Fruit fly (Drosophila melanogaster) whole organism, embryonic: ENCODE measurements around the gene scaf6.

Experiments
- ATbp ChIP-seq: fragments of 200-800 bp; sonication (Bioruptor generic); optimal IDR thresholded peaks from 2 replicates; lab custom pipeline; 2017; ENCODE audit warnings: missing biosample characterization, mild to moderate bottlenecking, missing genetic modification characterization, missing genetic modification reagents
- Adf1 ChIP-seq: fragments of 200-800 bp; sonication (Bioruptor generic); IDR thresholded peaks from 2 replicates; pipeline ENCODE4 v1.3.6; 2022; ENCODE audit warnings: missing biosample characterization, missing genetic modification characterization
- Antp ChIP-seq: fragments of 200-800 bp; sonication (Bioruptor generic); optimal IDR thresholded peaks from 3 replicates; lab custom pipeline; 2016; ENCODE audit warnings: missing biosample characterization, missing genetic modification characterization
- Asciz ChIP-seq: fragments of 200-800 bp; sonication (Bioruptor generic); optimal IDR thresholded peaks from 2 replicates; lab custom pipeline; 2017; ENCODE audit warnings: missing biosample characterization, mild to moderate bottlenecking, missing genetic modification characterization, missing genetic modification reagents
- BEAF-32 ChIP-seq: fragments of 200-800 bp; sonication (Bioruptor generic); optimal IDR thresholded peaks from 3 replicates; lab custom pipeline; 2017; ENCODE audit warnings: missing biosample characterization, missing genetic modification characterization, mild to moderate bottlenecking, moderate library complexity, missing genetic modification reagents
- Bgb ChIP-seq: fragments of 200-800 bp; sonication (Bioruptor generic); IDR thresholded peaks from 2 replicates; pipeline ENCODE4 v1.3.6; 2022; ENCODE audit warnings: missing biosample characterization, missing genetic modification characterization; ENCODE audit not compliant: partially characterized antibody
- CG11398 ChIP-seq: fragments of 200-800 bp; sonication (Bioruptor generic); optimal IDR thresholded peaks from 2 replicates; lab custom pipeline; 2016; ENCODE audit warnings: missing biosample characterization, missing genetic modification characterization
- CG12236 ChIP-seq: fragments of 200-800 bp; sonication (Bioruptor generic); optimal IDR thresholded peaks from 2 replicates; lab custom pipeline; 2016; ENCODE audit warnings: missing biosample characterization, missing genetic modification characterization
- CG17612 ChIP-seq: fragments of 200-800 bp; sonication (Bioruptor generic); IDR thresholded peaks from 2 replicates; pipeline ENCODE4 v1.3.6; 2022; ENCODE audit warnings: missing biosample characterization, missing genetic modification characterization
- CG18619 ChIP-seq: fragments of 200-800 bp; sonication (Bioruptor generic); optimal IDR thresholded peaks from 3 replicates; lab custom pipeline; 2017; ENCODE audit warnings: missing biosample characterization, mild to moderate bottlenecking, missing genetic modification characterization
- CG18764 ChIP-seq: fragments of 200-800 bp; sonication (Bioruptor generic); optimal IDR thresholded peaks from 3 replicates; lab custom pipeline; 2016; ENCODE audit warnings: missing biosample characterization, missing genetic modification characterization
- CG2120 ChIP-seq: fragments of 200-800 bp; sonication (Bioruptor generic); optimal IDR thresholded peaks from 3 replicates; lab custom pipeline; 2016; ENCODE audit warnings: missing biosample characterization, missing genetic modification characterization
- CG30403 ChIP-seq: fragments of 200-800 bp; sonication (Bioruptor generic); optimal IDR thresholded peaks from 3 replicates; lab custom pipeline; 2016; ENCODE audit warnings: missing biosample characterization, missing genetic modification characterization
- CG3065 ChIP-seq: fragments of 200-800 bp; sonication (Bioruptor generic); optimal IDR thresholded peaks from 2 replicates; lab custom pipeline; 2016; ENCODE audit warnings: missing biosample characterization, missing genetic modification characterization
- CG31224 ChIP-seq: fragments of 200-800 bp; sonication (Bioruptor generic); IDR thresholded peaks from 2 replicates; pipeline ENCODE4 v1.3.6; 2022; ENCODE audit warnings: missing biosample characterization, missing genetic modification characterization
- CG3163 ChIP-seq: fragments of 200-800 bp; sonication (Bioruptor generic); optimal IDR thresholded peaks from 3 replicates; lab custom pipeline; 2016; ENCODE audit warnings: missing biosample characterization, missing genetic modification characterization
- CG34422 ChIP-seq: fragments of 200-800 bp; sonication (Bioruptor generic); IDR thresholded peaks from 3 replicates; pipeline ENCODE4 v1.3.6; 2022; ENCODE audit warnings: missing biosample characterization, missing genetic modification characterization
- CG3995 ChIP-seq: fragments of 200-800 bp; sonication (Bioruptor generic); optimal IDR thresholded peaks from 3 replicates; lab custom pipeline; 2016; ENCODE audit warnings: missing biosample characterization, missing genetic modification characterization
- CG42726 ChIP-seq: fragments of 200-800 bp; sonication (Bioruptor generic); IDR thresholded peaks from 2 replicates; pipeline ENCODE4 v1.3.6; 2022; ENCODE audit warnings: missing biosample characterization, missing genetic modification characterization; ENCODE audit not compliant: partially characterized antibody
- CG4360 ChIP-seq: fragments of 200-800 bp; sonication (Bioruptor generic); IDR thresholded peaks from 2 replicates; pipeline ENCODE4 v1.3.6; 2022; ENCODE audit warnings: missing biosample characterization, missing genetic modification characterization
- Dll ChIP-seq: fragments of 200-800 bp; sonication (Bioruptor generic); IDR thresholded peaks from 4 replicates; pipeline ENCODE4 v1.3.6; 2022; ENCODE audit warnings: missing biosample characterization, missing genetic modification characterization; ENCODE audit not compliant: partially characterized antibody
- Dp ChIP-seq: fragments of 200-800 bp; sonication (Bioruptor generic); optimal IDR thresholded peaks from 2 replicates; lab custom pipeline; 2018; ENCODE audit warnings: missing biosample characterization, mild to moderate bottlenecking, missing genetic modification characterization, moderate library complexity
- Ets97D ChIP-seq: fragments of 200-800 bp; sonication (Bioruptor generic); optimal IDR thresholded peaks from 3 replicates; lab custom pipeline; 2016; ENCODE audit warnings: missing biosample characterization, missing genetic modification characterization
- Fer1 ChIP-seq: fragments of 200-800 bp; sonication (Bioruptor generic); optimal IDR thresholded peaks from 2 replicates; lab custom pipeline; 2017; ENCODE audit warnings: missing biosample characterization, mild to moderate bottlenecking, missing genetic modification characterization
- H15 ChIP-seq: fragments of 200-800 bp; sonication (Bioruptor generic); IDR thresholded peaks from 3 replicates; pipeline ENCODE4 v1.3.6; 2022; ENCODE audit warnings: missing biosample characterization, missing genetic modification characterization
- Hey ChIP-seq: fragments of 200-800 bp; sonication (Bioruptor generic); optimal IDR thresholded peaks from 3 replicates; lab custom pipeline; 2018; ENCODE audit warnings: missing biosample characterization, mild to moderate bottlenecking, missing genetic modification characterization
- HmgD ChIP-seq: fragments of 200-800 bp; sonication (Bioruptor generic); optimal IDR thresholded peaks from 3 replicates; lab custom pipeline; 2016; ENCODE audit warnings: missing biosample characterization, missing genetic modification characterization
- Hmr ChIP-seq: fragments of 200-800 bp; sonication (Bioruptor generic); optimal IDR thresholded peaks from 3 replicates; lab custom pipeline; 2017; ENCODE audit warnings: mild to moderate bottlenecking, missing biosample characterization, missing genetic modification reagents, missing genetic modification characterization
- Lpt ChIP-seq: fragments of >200 bp; optimal IDR thresholded peaks from 2 replicates; lab custom pipeline; 2018; ENCODE audit warnings: missing biosample characterization, missing genetic modification characterization
- MESR4 ChIP-seq: fragments of 200-800 bp; sonication (Bioruptor generic); optimal IDR thresholded peaks from 2 replicates; lab custom pipeline; 2018; ENCODE audit warnings: missing biosample characterization, mild to moderate bottlenecking, missing genetic modification characterization, moderate library complexity
- Mrtf ChIP-seq: fragments of 200-800 bp; sonication (Bioruptor generic); IDR thresholded peaks from 3 replicates; pipeline ENCODE4 v1.3.6; 2022; ENCODE audit warnings: missing biosample characterization, missing genetic modification characterization
- Rfx ChIP-seq: fragments of 200-800 bp; sonication (Bioruptor generic); IDR thresholded peaks from 2 replicates; pipeline ENCODE4 v1.3.6; 2022; ENCODE audit warnings: missing biosample characterization, missing genetic modification characterization
- Sox100B ChIP-seq: fragments of 200-800 bp; sonication (Bioruptor generic); optimal IDR thresholded peaks from 3 replicates; lab custom pipeline; 2018; ENCODE audit warnings: missing biosample characterization, mild to moderate bottlenecking, missing genetic modification characterization
- en ChIP-seq: fragments of 200-800 bp; sonication (Bioruptor generic); optimal IDR thresholded peaks from 2 replicates; lab custom pipeline; 2016; ENCODE audit warnings: missing biosample characterization, missing genetic modification characterization
- fd102C ChIP-seq: fragments of 200-800 bp; sonication (Bioruptor generic); optimal IDR thresholded peaks from 2 replicates; lab custom pipeline; 2018; ENCODE audit warnings: missing biosample characterization, mild to moderate bottlenecking, missing genetic modification characterization, moderate library complexity
- fd3F ChIP-seq: fragments of 200-800 bp; sonication (Bioruptor generic); optimal IDR thresholded peaks from 2 replicates; lab custom pipeline; 2018; ENCODE audit warnings: missing biosample characterization, mild to moderate bottlenecking, missing genetic modification characterization, moderate library complexity
- ham ChIP-seq: fragments of 200-800 bp; sonication (Bioruptor generic); IDR thresholded peaks from 2 replicates; pipeline ENCODE4 v1.3.6; 2022; ENCODE audit warnings: missing biosample characterization, missing genetic modification characterization
- hb ChIP-seq: fragments of 200-800 bp; sonication (Bioruptor generic); IDR thresholded peaks from 3 replicates; pipeline ENCODE4 v1.3.6; 2022; ENCODE audit warnings: missing biosample characterization, missing genetic modification characterization; ENCODE audit not compliant: partially characterized antibody
- hkb ChIP-seq, 2 experiments: fragments of 200-800 bp in 1 of 2; fragments of >200 bp in 1 of 2; sonication (Bioruptor generic) in 1 of 2; IDR thresholded peaks in 1 of 2; optimal IDR thresholded peaks in 1 of 2; 2 replicates each; pipeline versions ENCODE4 v1.3.6 to Lab custom; 2017 to 2022; ENCODE audit warnings: missing biosample characterization in 1 of 2, missing genetic modification characterization in 1 of 2
- ken ChIP-seq: fragments of 200-800 bp; sonication (Bioruptor generic); IDR thresholded peaks from 3 replicates; pipeline ENCODE4 v1.3.6; 2022; ENCODE audit warnings: missing biosample characterization, missing genetic modification characterization
- lbe ChIP-seq: fragments of 200-800 bp; sonication (Bioruptor generic); optimal IDR thresholded peaks from 2 replicates; lab custom pipeline; 2016; ENCODE audit warnings: missing biosample characterization, mild to moderate bottlenecking, missing genetic modification characterization
- lov ChIP-seq, 2 experiments: fragments of 200-800 bp in 1 of 2; fragments of >200 bp in 1 of 2; sonication (Bioruptor generic) in 1 of 2; IDR thresholded peaks in 1 of 2; optimal IDR thresholded peaks in 1 of 2; 2 replicates in 1 of 2; 3 replicates in 1 of 2; pipeline versions ENCODE4 v1.3.6 to Lab custom; 2017 to 2022; ENCODE audit warnings: missing biosample characterization in 1 of 2, missing genetic modification characterization in 1 of 2
- mam ChIP-seq: fragments of 200-800 bp; sonication (Bioruptor generic); optimal IDR thresholded peaks from 3 replicates; lab custom pipeline; 2016; ENCODE audit warnings: missing biosample characterization, missing genetic modification characterization
- pita ChIP-seq: fragments of 200-800 bp; sonication (Bioruptor generic); optimal IDR thresholded peaks from 2 replicates; lab custom pipeline; 2017; ENCODE audit warnings: missing biosample characterization, mild to moderate bottlenecking, missing genetic modification characterization
- row ChIP-seq: fragments of 200-800 bp; sonication (Bioruptor generic); IDR thresholded peaks from 3 replicates; pipeline ENCODE4 v1.3.6; 2022; ENCODE audit warnings: missing biosample characterization, missing genetic modification characterization
- sens ChIP-seq: fragments of 200-800 bp; sonication (Bioruptor generic); peaks from one replicate; lab custom pipeline; 2016; ENCODE audit warnings: missing biosample characterization, missing genetic modification characterization
- tx ChIP-seq: fragments of 200-800 bp; sonication (Bioruptor generic); optimal IDR thresholded peaks from 2 replicates; lab custom pipeline; 2016; ENCODE audit warnings: missing biosample characterization, missing genetic modification characterization
- unpg ChIP-seq: fragments of 200-800 bp; sonication (Bioruptor generic); optimal IDR thresholded peaks from 3 replicates; lab custom pipeline; 2018; ENCODE audit warnings: missing biosample characterization, mild to moderate bottlenecking, missing genetic modification characterization, moderate library complexity
- usp ChIP-seq: fragments of >200 bp; optimal IDR thresholded peaks from 2 replicates; lab custom pipeline; 2017; ENCODE audit warnings: missing biosample characterization, missing genetic modification characterization

scaf6 gene

dm6 chr3L:17050661-17051452 is 8.5 kb upstream of the scaf6 start (continued):
- TF ChIP-seq hkb (optimal IDR thresholded peaks at IDR 0.05; lab: Kevin White, UChicago) = no peak
- 0 out of 2 replicates have a peak, but pooled peaks have one; percentile 19 for TF ChIP-seq hkb (GFP tag; IDR thresholded peaks at IDR 0.05; lab: Robert Waterston, UW)
- no peak for TF ChIP-seq CG2120 (GFP tag; lab: Kevin White, UChicago)
- TF ChIP-seq Adf1 (GFP tag; lab: Robert Waterston, UW) = peak; percentile 70
- TF ChIP-seq MESR4 (GFP tag; lab: Kevin White, UChicago) = peak; percentile 75
- TF ChIP-seq ATbp (GFP tag; lab: Kevin White, UChicago) = no peak
- TF ChIP-seq CG30403 (GFP tag; lab: Kevin White, UChicago) = no peak
- TF ChIP-seq CG17612 (GFP tag; lab: Robert Waterston, UW) = no peak
- TF ChIP-seq CG4360 (GFP tag; lab: Robert Waterston, UW) = peak; percentile 97
- no peak for TF ChIP-seq Hmr (GFP tag; lab: Kevin White, UChicago)
- TF ChIP-seq CG3995 (GFP tag; lab: Kevin White, UChicago) = no peak
- no peak for TF ChIP-seq row (GFP tag; lab: Robert Waterston, UW)
- peak; percentile 44 for TF ChIP-seq sens
- no peak for TF ChIP-seq CG12236
- no peak for TF ChIP-seq CG11398 (GFP tag; lab: Kevin White, UChicago)
- TF ChIP-seq lbe (GFP tag; lab: Kevin White, UChicago) = no peak
- no peak for TF ChIP-seq Dll (GFP tag; lab: Robert Waterston, UW)
- no peak for TF ChIP-seq Antp (GFP tag; lab: Kevin White, UChicago)
- TF ChIP-seq ham (GFP tag; lab: Robert Waterston, UW) = no peak
- no peak for TF ChIP-seq H15 (GFP tag; lab: Robert Waterston, UW)
- peak; percentile 37; the same call in 1 of the 2 replicates for TF ChIP-seq Rfx (GFP tag; lab: Robert Waterston, UW)
- TF ChIP-seq fd102C (GFP tag; lab: Kevin White, UChicago) = no peak
- TF ChIP-seq Asciz (GFP tag; lab: Kevin White, UChicago) = no peak
- TF ChIP-seq usp = no peak
- no peak for TF ChIP-seq tx (GFP tag; lab: Kevin White, UChicago)
- TF ChIP-seq Fer1 (GFP tag; lab: Kevin White, UChicago) = no peak
- TF ChIP-seq CG34422 (GFP tag; lab: Robert Waterston, UW) = peak; percentile 39; the same call in 1 of the 3 replicates
- TF ChIP-seq Mrtf (GFP tag; lab: Robert Waterston, UW) = no peak
- TF ChIP-seq Hey (tag; lab: Kevin White, UChicago) = no peak
- peak; percentile 84 for TF ChIP-seq Dp (GFP tag; lab: Kevin White, UChicago)
- no peak for TF ChIP-seq unpg (GFP tag; lab: Kevin White, UChicago)
- TF ChIP-seq Sox100B (GFP tag; lab: Kevin White, UChicago) = no peak
- TF ChIP-seq Ets97D = peak; percentile 23
- no peak for TF ChIP-seq hb (GFP tag; lab: Robert Waterston, UW)
- no peak for TF ChIP-seq Lpt (GFP tag; lab: Kevin White, UChicago)
- TF ChIP-seq CG18619 = no peak
- TF ChIP-seq HmgD (GFP tag; lab: Kevin White, UChicago) = peak; percentile 15
- TF ChIP-seq mam (GFP tag; lab: Kevin White, UChicago) = no peak
- no peak for TF ChIP-seq en
- no peak for TF ChIP-seq CG18764 (GFP tag; lab: Kevin White, UChicago)
- TF ChIP-seq CG31224 (GFP tag; lab: Robert Waterston, UW) = no peak
- TF ChIP-seq pita (GFP tag; lab: Kevin White, UChicago) = no peak
- TF ChIP-seq CG3065 = no peak
- TF ChIP-seq BEAF-32 (GFP tag; lab: Kevin White, UChicago) = peak; percentile 15
- TF ChIP-seq lov (optimal IDR thresholded peaks at IDR 0.05; lab: Kevin White, UChicago) = no peak
- TF ChIP-seq lov (GFP tag; IDR thresholded peaks at IDR 0.05; lab: Robert Waterston, UW) = no peak
- TF ChIP-seq CG42726 (GFP tag; lab: Robert Waterston, UW) = no peak
- no peak for TF ChIP-seq Bgb (GFP tag; lab: Robert Waterston, UW)
- TF ChIP-seq fd3F (GFP tag; lab: Kevin White, UChicago) = no peak
- no peak for TF ChIP-seq ken (GFP tag; lab: Robert Waterston, UW)
- TF ChIP-seq CG3163 (GFP tag; lab: Kevin White, UChicago) = no peak
